Worm (Caenorhabditis elegans) whole organism, L3 larva: Measurements from ENCODE around the gene ZC239.14.
"Not testable (repeated sequence)": the region's sequence is repeated elsewhere in the genome, so short reads cannot be mapped to it uniquely, and the experiment has no call there.

Experiments
- R02D3.7 ChIP-seq: fragments of 150-350 bp; optimal IDR thresholded peaks from 2 replicates; lab custom pipeline; 2014; ENCODE audit warnings: missing biosample characterization, missing genetic modification characterization
- aly-2 ChIP-seq: fragments of 150-350 bp; optimal IDR thresholded peaks from 2 replicates; lab custom pipeline; 2014; ENCODE audit warnings: missing biosample characterization, missing genetic modification characterization
- ceh-28 ChIP-seq: fragments of 150-350 bp; optimal IDR thresholded peaks from 2 replicates; lab custom pipeline; 2014; ENCODE audit warnings: missing biosample characterization, missing genetic modification reagents, missing genetic modification characterization
- ceh-82 ChIP-seq: fragments of 150-350 bp; optimal IDR thresholded peaks from 2 replicates; lab custom pipeline; 2014; ENCODE audit warnings: missing biosample characterization, missing genetic modification characterization
- ceh-9 ChIP-seq: sonication (generic microtip); optimal IDR thresholded peaks from 2 replicates; lab custom pipeline; 2018; ENCODE audit warnings: missing biosample characterization, missing genetic modification characterization
- daf-12 ChIP-seq: fragments of 150-350 bp; optimal IDR thresholded peaks from 2 replicates; lab custom pipeline; 2014; ENCODE audit warnings: missing biosample characterization, missing genetic modification reagents, missing genetic modification characterization
- egl-5 ChIP-seq: fragments of 150-350 bp; optimal IDR thresholded peaks from 2 replicates; lab custom pipeline; 2017; ENCODE audit warnings: missing biosample characterization, missing genetic modification reagents, missing genetic modification characterization, inconsistent platforms
- elt-1 ChIP-seq: fragments of 150-350 bp; optimal IDR thresholded peaks from 2 replicates; lab custom pipeline; 2014; ENCODE audit warnings: missing biosample characterization, missing genetic modification characterization
- elt-2 ChIP-seq: sonication (generic microtip); optimal IDR thresholded peaks from 2 replicates; lab custom pipeline; 2016; ENCODE audit warnings: missing genetic modification reagents, mild to moderate bottlenecking, missing genetic modification characterization, missing compliant biosample characterization
- elt-3 ChIP-seq, 3 experiments: fragments of 150-350 bp in 1 of 3; sonication (generic microtip) in 2 of 3; optimal IDR thresholded peaks; 2 replicates in 2 of 3; 4 replicates in 1 of 3; lab custom pipeline; 2014 to 2017; ENCODE audit warnings: missing biosample characterization in 3 of 3, missing genetic modification characterization in 3 of 3
- fkh-10 ChIP-seq: sonication (generic microtip); optimal IDR thresholded peaks from 2 replicates; lab custom pipeline; 2017; ENCODE audit warnings: missing biosample characterization, missing genetic modification reagents, missing genetic modification characterization
- hmg-11 ChIP-seq: sonication (generic microtip); optimal IDR thresholded peaks from 2 replicates; lab custom pipeline; 2016; ENCODE audit warnings: missing genetic modification characterization, missing compliant biosample characterization
- jun-1 ChIP-seq: fragments of 150-350 bp; optimal IDR thresholded peaks from 2 replicates; lab custom pipeline; 2014; ENCODE audit warnings: missing biosample characterization, missing genetic modification reagents, missing genetic modification characterization
- lin-39 ChIP-seq: fragments of 150-350 bp; optimal IDR thresholded peaks from 2 replicates; lab custom pipeline; 2018; ENCODE audit warnings: missing biosample characterization, missing genetic modification reagents, missing genetic modification characterization
- lsy-12 ChIP-seq: sonication (generic microtip); optimal IDR thresholded peaks from 2 replicates; lab custom pipeline; 2016; ENCODE audit warnings: mild to moderate bottlenecking, missing genetic modification characterization, missing compliant biosample characterization
- nfya-1 ChIP-seq: sonication (generic microtip); optimal IDR thresholded peaks from 2 replicates; lab custom pipeline; 2017; ENCODE audit warnings: missing genetic modification characterization, mild to moderate bottlenecking, missing compliant biosample characterization, antibody characterized with exemption, moderate library complexity; ENCODE audit not compliant: insufficient read depth
- nhr-11 ChIP-seq: fragments of 150-350 bp; optimal IDR thresholded peaks from 2 replicates; lab custom pipeline; 2014; ENCODE audit warnings: missing biosample characterization, missing genetic modification characterization
- nhr-12 ChIP-seq: fragments of 150-350 bp; optimal IDR thresholded peaks from 2 replicates; lab custom pipeline; 2014; ENCODE audit warnings: missing biosample characterization, missing genetic modification characterization
- nhr-23 ChIP-seq: fragments of 150-350 bp; optimal IDR thresholded peaks from 2 replicates; lab custom pipeline; 2014; ENCODE audit warnings: missing biosample characterization, missing genetic modification reagents, missing genetic modification characterization
- nhr-237 ChIP-seq: fragments of 150-350 bp; optimal IDR thresholded peaks from 2 replicates; lab custom pipeline; 2014; ENCODE audit warnings: missing biosample characterization, missing genetic modification characterization
- nhr-25 ChIP-seq: sonication (generic microtip); optimal IDR thresholded peaks from 2 replicates; lab custom pipeline; 2017; ENCODE audit warnings: missing biosample characterization, missing genetic modification characterization
- nhr-43 ChIP-seq: sonication (generic microtip); optimal IDR thresholded peaks from 2 replicates; lab custom pipeline; 2016; ENCODE audit warnings: mild to moderate bottlenecking, missing genetic modification characterization, missing compliant biosample characterization; ENCODE audit not compliant: poor library complexity, severe bottlenecking
- nhr-67 ChIP-seq: fragments of 150-350 bp; optimal IDR thresholded peaks from 2 replicates; lab custom pipeline; 2014; ENCODE audit warnings: missing biosample characterization, missing genetic modification characterization
- nhr-77 ChIP-seq: fragments of 150-350 bp; optimal IDR thresholded peaks from 2 replicates; lab custom pipeline; 2014; ENCODE audit warnings: missing biosample characterization, missing genetic modification characterization
- pha-4 ChIP-seq: fragments of 150-350 bp; optimal IDR thresholded peaks from 2 replicates; lab custom pipeline; 2014; ENCODE audit warnings: missing biosample characterization, missing genetic modification reagents, missing genetic modification characterization
- pqm-1 ChIP-seq: fragments of 150-350 bp; optimal IDR thresholded peaks from 2 replicates; lab custom pipeline; 2017; ENCODE audit warnings: missing biosample characterization, missing genetic modification characterization, inconsistent platforms
- skn-1 ChIP-seq: fragments of 150-350 bp; optimal IDR thresholded peaks from 2 replicates; lab custom pipeline; 2014; ENCODE audit warnings: missing biosample characterization, missing genetic modification characterization
- snpc-4 ChIP-seq: fragments of 150-350 bp; optimal IDR thresholded peaks from 2 replicates; lab custom pipeline; 2014; ENCODE audit warnings: missing biosample characterization, missing genetic modification characterization
- tbx-2 ChIP-seq: sonication (generic microtip); optimal IDR thresholded peaks from 2 replicates; lab custom pipeline; 2016; ENCODE audit warnings: mild to moderate bottlenecking, missing genetic modification characterization, missing compliant biosample characterization
- unc-62 ChIP-seq: fragments of 150-350 bp; sonication (generic microtip); optimal IDR thresholded peaks from 4 replicates; lab custom pipeline; 2014; ENCODE audit warnings: missing biosample characterization, missing genetic modification reagents, missing genetic modification characterization
- ztf-4 ChIP-seq: fragments of 150-350 bp; optimal IDR thresholded peaks from 2 replicates; lab custom pipeline; 2014; ENCODE audit warnings: missing biosample characterization, missing genetic modification characterization

Gene ZC239.14

ce11 chrII:3224631-3225030, 2.8 kb upstream of the ZC239.14 start, which contains the start of gene ZC239.15:
ZC239.15 (minus strand) TSS chrII:3224731.
- TF ChIP-seq elt-2 (tag; lab: Kevin White, UChicago) (peak; percentile 20), daf-12 (no peak), ceh-28 (tag; lab: Kevin White, UChicago) (no peak)

DNA sequence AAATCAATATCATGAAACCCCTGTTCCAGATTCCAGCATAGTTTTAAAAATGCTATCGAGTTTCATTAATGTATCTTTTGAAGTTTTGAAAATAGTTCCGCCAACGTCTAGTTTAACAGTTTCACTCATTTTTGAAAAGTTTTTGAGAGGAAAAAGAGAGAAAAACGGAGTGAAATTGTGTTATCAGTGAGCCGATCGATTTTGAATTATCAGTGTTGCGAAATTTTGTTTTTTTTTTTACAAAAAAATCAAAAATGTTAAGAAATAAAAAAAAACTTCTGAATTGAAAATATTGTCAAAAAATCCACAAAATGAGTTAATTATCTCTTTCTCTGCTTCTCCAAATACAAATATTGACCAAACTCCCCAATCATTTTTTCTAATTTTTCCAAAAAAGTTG, 852 bp upstream of the ZC239.14 start, which contains the start of gene ZC239.13:
Gene ZC239.13, minus strand, starts transcription at position 154 of the 400 bp plus-strand sequence.
- TF ChIP-seq nfya-1 (tag; lab: Kevin White, UChicago), result no peak
- TF ChIP-seq lsy-12, result no peak
- TF ChIP-seq elt-2 (tag; lab: Kevin White, UChicago), result peak; percentile 39
- TF ChIP-seq ceh-82 (tag; lab: Kevin White, UChicago), result no peak

ce11 chrII:3220723-3221122, 1.1 kb downstream of the ZC239.14 start, which contains the start of gene ZC239.22:
ZC239.22 (minus strand) TSS chrII:3220823.
- TF ChIP-seq aly-2 (tag; lab: Kevin White, UChicago), result no peak
- TF ChIP-seq lsy-12, result no peak
- TF ChIP-seq nhr-12 (tag; lab: Kevin White, UChicago), result no peak
- TF ChIP-seq elt-2 (tag; lab: Kevin White, UChicago), result peak; percentile 15

DNA sequence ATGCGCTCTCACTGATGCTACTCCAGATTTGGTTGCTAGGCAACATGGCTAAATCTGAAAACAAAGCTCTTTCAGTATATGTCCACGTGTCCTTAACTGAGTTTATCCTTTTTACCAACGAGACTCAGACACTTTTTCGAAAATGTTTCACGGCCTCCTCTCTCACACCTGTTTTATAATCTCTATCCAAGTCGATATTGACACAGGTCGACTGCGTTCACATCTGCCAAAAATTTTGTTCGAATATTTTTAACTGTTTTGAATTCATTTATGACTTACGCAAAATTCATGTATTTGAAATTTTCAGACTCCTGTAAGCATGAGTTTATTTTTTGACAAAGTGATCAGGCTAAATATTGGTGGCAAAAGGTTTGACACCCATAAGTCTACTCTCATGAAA, 6.1 kb downstream of the ZC239.14 start, which contains the start of gene ZC239.3:
Gene ZC239.3, plus strand, starts transcription at position 301 of the 400 bp plus-strand sequence.
- not testable (repeated sequence) for TF ChIP-seq R02D3.7 (tag; lab: Kevin White, UChicago); elt-3 (tag; optimal IDR thresholded peaks at IDR 0.05; lab: Kevin White, UChicago); jun-1 (tag; lab: Kevin White, UChicago)

ce11 chrII:3213898-3214297, 7.9 kb downstream of the ZC239.14 start, which contains the start of gene ZC239.4:
ZC239.4 (plus strand) TSS chrII:3214198.
- TF ChIP-seq tbx-2 (no peak), nhr-237 (no peak), pqm-1 (tag; lab: Kevin White, UChicago) (no peak), elt-1 (tag; lab: Kevin White, UChicago) (no peak), snpc-4 (tag; lab: Kevin White, UChicago) (no peak), lin-39 (tag; lab: Kevin White, UChicago) (no peak), egl-5 (tag; lab: Kevin White, UChicago) (no peak)

- TF ChIP-seq skn-1 (tag; lab: Kevin White, UChicago) (no peak), nhr-11 (tag; lab: Kevin White, UChicago) (no peak)
Measured at ce11 chrII:3210365-3210764, 11.5 kb downstream of the ZC239.14 start, which contains the start of gene ZC239.5. ZC239.5 (plus strand) TSS chrII:3210665.

- TF ChIP-seq nhr-23 (tag; lab: Kevin White, UChicago) (peak; percentile 3), snpc-4 (tag; lab: Kevin White, UChicago) (peak; percentile 33), pha-4 (tag; lab: Kevin White, UChicago) (peak; percentile 66), egl-5 (tag; lab: Kevin White, UChicago) (no peak), fkh-10 (GFP tag; lab: Kevin White, UChicago) (no peak), hmg-11 (peak; percentile 30), nfya-1 (tag; lab: Kevin White, UChicago) (peak; percentile 55)
- TF ChIP-seq, all 47 proteins: peak for 5
Measured at ce11 chrII:3209251-3209650, 12.6 kb downstream of the ZC239.14 start, which contains the start of gene ZC239.6. ZC239.6 (plus strand) TSS chrII:3209631.

- TF ChIP-seq nhr-43 (tag; lab: Kevin White, UChicago) (no peak), tbx-2 (no peak), ceh-82 (tag; lab: Kevin White, UChicago) (no peak), elt-1 (tag; lab: Kevin White, UChicago) (no peak), ztf-4 (tag; lab: Kevin White, UChicago) (no peak), fkh-10 (GFP tag; lab: Kevin White, UChicago) (no peak), nhr-12 (tag; lab: Kevin White, UChicago) (no peak), nfya-1 (tag; lab: Kevin White, UChicago) (no peak), nhr-25 (tag; lab: Kevin White, UChicago) (no peak), egl-5 (tag; lab: Kevin White, UChicago) (no peak), nhr-77 (no peak), lin-39 (tag; lab: Kevin White, UChicago) (no peak), unc-62 (no peak), nhr-67 (tag; lab: Kevin White, UChicago) (no peak), nhr-23 (tag; lab: Kevin White, UChicago) (no peak), ceh-9 (tag; lab: Kevin White, UChicago) (no peak), elt-2 (tag; lab: Kevin White, UChicago) (no peak)
Measured at ce11 chrII:3208679-3209078, 13.2 kb downstream of the ZC239.14 start, which contains the start of gene sdz-35. sdz-35 (minus strand) TSS chrII:3208779.
